Fruit fly (Drosophila melanogaster): ENCODE results near the gene Vps45.
A peak's percentile ranks its signal among the peaks of the same experiment; 100 is the strongest.

Gene Vps45

dm6 chr3R:9516400-9516852 lies 47.3 kb upstream of the Vps45 start:
- TF ChIP-seq Myb (GFP tag; optimal IDR thresholded peaks at IDR 0.05) (no peak), CG8281 (tag; optimal IDR thresholded peaks at IDR 0.05) (peak; percentile 1), CG6765 (GFP tag; optimal IDR thresholded peaks at IDR 0.05) (no peak), dan (GFP tag; IDR thresholded peaks at IDR 0.05) (no peak), CG2712 (tag; optimal IDR thresholded peaks at IDR 0.05) (no peak), CG8388 (GFP tag; optimal IDR thresholded peaks at IDR 0.05) (peak; percentile 15), amos (GFP tag; IDR thresholded peaks at IDR 0.05; ENCODE audit: partially characterized antibody) (no peak), Adf1 (GFP tag; IDR thresholded peaks at IDR 0.05) (no peak), cg (GFP tag; optimal IDR thresholded peaks at IDR 0.05) (peak; percentile 75), CG6791 (GFP tag; IDR thresholded peaks at IDR 0.05; ENCODE audit: partially characterized antibody) (no peak), CG4424 (GFP tag; optimal IDR thresholded peaks at IDR 0.05) (peak; percentile 98), luna (GFP tag; optimal IDR thresholded peaks at IDR 0.05) (no peak), eve (GFP tag; optimal IDR thresholded peaks at IDR 0.05) (no peak), CG10462 (GFP tag; optimal IDR thresholded peaks at IDR 0.05) (peak; percentile 52), ac (GFP tag; optimal IDR thresholded peaks at IDR 0.05) (no peak), Hr78 (GFP tag; optimal IDR thresholded peaks at IDR 0.05) (peak in 1 of 2 experiments; percentile 67), CG3281 (GFP tag; optimal IDR thresholded peaks at IDR 0.05) (no peak), mam (GFP tag; optimal IDR thresholded peaks at IDR 0.05) (no peak), CG3065 (GFP tag; optimal IDR thresholded peaks at IDR 0.05) (no peak), trh (GFP tag; optimal IDR thresholded peaks at IDR 0.05) (no peak), CG6813 (GFP tag; optimal IDR thresholded peaks at IDR 0.05) (peak; percentile 24), hkb (optimal IDR thresholded peaks at IDR 0.05) (no peak), hkb (GFP tag; IDR thresholded peaks at IDR 0.05) (no peak), CG12659 (GFP tag; optimal IDR thresholded peaks at IDR 0.05) (no peak), Pdp1 (GFP tag; optimal IDR thresholded peaks at IDR 0.05) (peak in 1 of 2 experiments; percentile 76), chinmo (GFP tag; IDR thresholded peaks at IDR 0.05; ENCODE audit: partially characterized antibody) (no peak), ab (GFP tag; optimal IDR thresholded peaks at IDR 0.05) (no peak), ERR (GFP tag; optimal IDR thresholded peaks at IDR 0.05) (no peak), vfl (GFP tag; optimal IDR thresholded peaks at IDR 0.05) (no peak), her (GFP tag; optimal IDR thresholded peaks at IDR 0.05) (no peak), pnt (GFP tag; optimal IDR thresholded peaks at IDR 0.05) (no peak), MTF-1 (GFP tag; optimal IDR thresholded peaks at IDR 0.05; ENCODE audit: borderline replicate concordance) (no peak), CG16815 (GFP tag; optimal IDR thresholded peaks at IDR 0.05) (no peak), grn (GFP tag; optimal IDR thresholded peaks at IDR 0.05) (peak; percentile 62), CG30403 (GFP tag; optimal IDR thresholded peaks at IDR 0.05) (no peak), gcm (GFP tag; optimal IDR thresholded peaks at IDR 0.05) (no peak), Spps (tag; optimal IDR thresholded peaks at IDR 0.05) (no peak), trem (tag; optimal IDR thresholded peaks at IDR 0.05) (no peak), CG10543 (GFP tag; optimal IDR thresholded peaks at IDR 0.05) (no peak), sr (GFP tag; IDR thresholded peaks at IDR 0.05) (no peak), jing (GFP tag; optimal IDR thresholded peaks at IDR 0.05) (no peak), CG4328 (GFP tag; optimal IDR thresholded peaks at IDR 0.05) (peak; percentile 15), NC2α (GFP tag; optimal IDR thresholded peaks at IDR 0.05) (no peak), CG1647 (GFP tag; optimal IDR thresholded peaks at IDR 0.05) (no peak), Ptx1 (GFP tag; IDR thresholded peaks at IDR 0.05) (no peak), CG12219 (GFP tag; optimal IDR thresholded peaks at IDR 0.05) (peak; percentile 34), Ssrp (tag; optimal IDR thresholded peaks at IDR 0.05) (no peak), ewg (GFP tag; optimal IDR thresholded peaks at IDR 0.05) (no peak), ind (GFP tag; optimal IDR thresholded peaks at IDR 0.05) (no peak), sd (tag; optimal IDR thresholded peaks at IDR 0.05) (no peak), CG9727 (GFP tag; optimal IDR thresholded peaks at IDR 0.05) (no peak)

Data from whole organism, embryonic.